Worm (Caenorhabditis elegans) whole organism, L3 larva: Measurements from ENCODE around the gene F02E11.2.

ENCODE experiments used
- pha-4 ChIP-seq: fragments of 150-350 bp; optimal IDR thresholded peaks from 2 replicates; lab custom pipeline; 2014; ENCODE audit warnings: missing biosample characterization, missing genetic modification reagents, missing genetic modification characterization
- snpc-4 ChIP-seq: fragments of 150-350 bp; optimal IDR thresholded peaks from 2 replicates; lab custom pipeline; 2014; ENCODE audit warnings: missing biosample characterization, missing genetic modification characterization

DNA sequence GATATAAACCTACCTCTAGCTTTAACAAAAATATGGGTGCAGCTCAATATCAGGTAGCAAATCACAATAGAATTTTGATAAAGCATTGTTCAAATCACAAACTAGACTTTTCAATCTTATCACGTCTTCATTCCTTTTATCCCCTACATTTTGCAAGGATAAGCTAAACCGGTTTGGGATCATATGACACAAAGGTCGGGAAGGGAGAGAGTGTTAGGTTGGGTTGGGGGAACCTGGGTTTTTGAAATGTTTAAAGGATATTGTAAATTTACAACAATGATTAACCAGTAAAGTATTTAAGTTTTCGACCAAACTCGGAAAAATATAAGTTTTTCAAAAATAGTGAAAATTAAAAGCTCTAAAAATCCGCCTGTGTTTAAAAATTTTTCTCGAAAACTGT, 18.5 kb upstream of the F02E11.2 start, which contains the start of gene C17F4.12:
- TF ChIP-seq snpc-4 (no peak), pha-4 (tag; lab: Kevin White, UChicago) (no peak)
